Fruit fly (Drosophila melanogaster) whole organism: ENCODE results near the gene CG14339.

Source experiments
- CG8478 ChIP-seq: fragments of >200 bp; optimal IDR thresholded peaks from 2 replicates; lab custom pipeline; 2018; ENCODE audit warnings: inconsistent platforms
- Dll ChIP-seq: fragments of >200 bp; optimal IDR thresholded peaks from 2 replicates; lab custom pipeline; 2017
- EcR ChIP-seq, 2 experiments: fragments of >200 bp; optimal IDR thresholded peaks; 2 replicates each; lab custom pipeline; 2017; ENCODE audit warnings: missing biosample characterization in 2 of 2, missing genetic modification characterization in 2 of 2, missing genetic modification reagents in 2 of 2
- pan ChIP-seq: fragments of >200 bp; optimal IDR thresholded peaks from 2 replicates; lab custom pipeline; 2017
- psq ChIP-seq: fragments of >200 bp; optimal IDR thresholded peaks from 2 replicates; lab custom pipeline; 2017
- usp ChIP-seq: fragments of >200 bp; optimal IDR thresholded peaks from 2 replicates; lab custom pipeline; 2017; ENCODE audit warnings: missing biosample characterization, missing genetic modification characterization, mixed read lengths

DNA sequence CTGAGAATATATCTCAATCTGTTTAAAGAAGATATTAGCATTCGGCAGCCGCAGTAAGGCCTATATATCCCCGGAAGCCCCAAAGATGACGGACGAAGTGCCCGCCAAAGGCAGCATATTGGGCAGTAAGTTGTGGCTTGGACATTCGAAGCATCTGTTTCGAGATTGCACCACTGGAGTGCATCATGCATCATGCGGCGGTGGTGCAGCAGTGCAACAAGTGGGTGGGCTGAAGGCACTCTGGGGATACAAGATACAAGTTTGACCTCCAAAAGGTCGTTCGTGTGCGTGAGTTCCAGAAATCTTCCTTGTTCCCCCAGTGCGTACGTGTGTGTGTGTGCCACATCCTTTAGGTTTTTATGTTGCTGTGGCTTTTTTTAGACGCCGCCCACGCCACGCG is 34.9 kb downstream of the CG14339 start:
- TF ChIP-seq usp (no peak), pan (lab: Kevin White, UChicago) (no peak), Dll (lab: Kevin White, UChicago) (no peak), psq (no peak), CG8478 (lab: Kevin White, UChicago) (no peak), EcR (GFP tag; optimal IDR thresholded peaks at IDR 0.05; lab: Kevin White, UChicago) (no peak)
